Worm (Caenorhabditis elegans): ENCODE measurements around the gene srj-27.

DNA sequence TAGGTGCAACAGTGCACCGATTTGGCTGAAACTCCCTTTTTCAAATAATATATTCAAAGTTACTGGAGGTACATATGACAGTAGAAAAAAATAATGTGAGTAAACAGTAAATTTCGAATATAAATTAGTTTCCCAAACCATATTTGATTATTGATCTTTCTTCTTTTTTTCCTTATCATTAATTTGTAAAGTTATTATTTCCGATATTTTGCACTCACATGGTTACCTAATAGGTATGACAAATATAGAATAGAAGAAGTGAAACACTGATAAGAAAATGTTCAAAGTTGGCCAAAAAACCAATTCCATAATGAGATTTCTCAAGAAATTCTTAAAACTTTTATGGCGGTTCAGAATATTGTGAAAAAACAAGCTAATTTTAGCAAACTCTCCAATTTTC, 12.5 kb upstream of the srj-27 start:
- TF ChIP-seq lin-15B (tag; optimal IDR thresholded peaks at IDR 0.05) (no peak), zag-1 (tag; optimal IDR thresholded peaks at IDR 0.05) (no peak), unc-39 (tag; optimal IDR thresholded peaks at IDR 0.05) (no peak), egl-5 (tag; optimal IDR thresholded peaks at IDR 0.05) (no peak), fos-1 (tag; optimal IDR thresholded peaks at IDR 0.05) (no peak), nhr-25 (tag; optimal IDR thresholded peaks at IDR 0.05) (no peak), nhr-11 (tag; optimal IDR thresholded peaks at IDR 0.05) (no peak), lin-39 (tag; optimal IDR thresholded peaks at IDR 0.05) (no peak), aly-2 (tag; optimal IDR thresholded peaks at IDR 0.05) (no peak), nfya-1 (tag; optimal IDR thresholded peaks at IDR 0.05; ENCODE audit: insufficient read depth) (no peak), ama-1 (optimal IDR thresholded peaks at IDR 0.05) (no peak), skn-1 (tag; optimal IDR thresholded peaks at IDR 0.05) (no peak), R02D3.7 (tag; optimal IDR thresholded peaks at IDR 0.05) (no peak), nhr-43 (tag; optimal IDR thresholded peaks at IDR 0.05; ENCODE audit: poor library complexity, severe bottlenecking) (no peak)
